Fruit fly (Drosophila melanogaster) whole organism, embryonic: ENCODE measurements around the gene CG7156.

Experiments used
- ATbp ChIP-seq: fragments of 200-800 bp; sonication (Bioruptor generic); optimal IDR thresholded peaks from 2 replicates; lab custom pipeline; 2017; ENCODE audit warnings: missing biosample characterization, mild to moderate bottlenecking, missing genetic modification characterization, missing genetic modification reagents
- CG10366 ChIP-seq: fragments of 200-800 bp; sonication (Bioruptor generic); IDR thresholded peaks from 2 replicates; pipeline ENCODE4 v1.3.6; 2022; ENCODE audit warnings: missing biosample characterization, missing genetic modification characterization
- CG11085 ChIP-seq: fragments of 200-800 bp; sonication (Bioruptor generic); IDR thresholded peaks from 2 replicates; pipeline ENCODE4 v1.3.6; 2022; ENCODE audit warnings: missing biosample characterization, missing genetic modification characterization
- CG11695 ChIP-seq: fragments of 200-800 bp; sonication (Bioruptor generic); IDR thresholded peaks from 3 replicates; pipeline ENCODE4 v1.3.6; 2022; ENCODE audit warnings: missing biosample characterization, missing genetic modification characterization
- CG12236 ChIP-seq: fragments of 200-800 bp; sonication (Bioruptor generic); optimal IDR thresholded peaks from 2 replicates; lab custom pipeline; 2016; ENCODE audit warnings: missing biosample characterization, missing genetic modification characterization
- CG13123 ChIP-seq: fragments of 200-800 bp; sonication (Bioruptor generic); optimal IDR thresholded peaks from 2 replicates; lab custom pipeline; 2016; ENCODE audit warnings: missing biosample characterization, missing genetic modification characterization
- CG15269 ChIP-seq: fragments of 200-800 bp; sonication (Bioruptor generic); optimal IDR thresholded peaks from 2 replicates; lab custom pipeline; 2018; ENCODE audit warnings: missing biosample characterization, mild to moderate bottlenecking, missing genetic modification characterization, moderate library complexity
- CG17186 ChIP-seq: fragments of 200-800 bp; sonication (Bioruptor generic); optimal IDR thresholded peaks from 3 replicates; lab custom pipeline; 2017; ENCODE audit warnings: missing biosample characterization, missing genetic modification reagents, missing genetic modification characterization
- CG18476 ChIP-seq: fragments of 200-800 bp; sonication (Bioruptor generic); optimal IDR thresholded peaks from 2 replicates; lab custom pipeline; 2016; ENCODE audit warnings: missing biosample characterization, mild to moderate bottlenecking, missing genetic modification characterization
- CG31388 ChIP-seq: fragments of 200-800 bp; sonication (Bioruptor generic); optimal IDR thresholded peaks from 2 replicates; lab custom pipeline; 2016; ENCODE audit warnings: missing biosample characterization, missing genetic modification characterization
- CG32532 ChIP-seq: fragments of 200-800 bp; sonication (Bioruptor generic); IDR thresholded peaks from 2 replicates; pipeline ENCODE4 v1.3.6; 2022; ENCODE audit warnings: missing biosample characterization, missing genetic modification characterization
- CG32767 ChIP-seq: fragments of 200-800 bp; sonication (Bioruptor generic); IDR thresholded peaks from 2 replicates; pipeline ENCODE4 v1.3.6; 2022; ENCODE audit warnings: missing biosample characterization, missing genetic modification characterization
- CG3407 ChIP-seq: fragments of 200-800 bp; sonication (Bioruptor generic); optimal IDR thresholded peaks from 2 replicates; lab custom pipeline; 2018; ENCODE audit warnings: missing biosample characterization, mild to moderate bottlenecking, missing genetic modification characterization
- CG5953 ChIP-seq: fragments of 200-800 bp; sonication (Bioruptor generic); IDR thresholded peaks from 2 replicates; pipeline ENCODE4 v1.3.6; 2022; ENCODE audit warnings: missing biosample characterization, missing genetic modification characterization
- CG7357 ChIP-seq: fragments of 200-800 bp; sonication (Bioruptor generic); IDR thresholded peaks from 3 replicates; pipeline ENCODE4 v1.3.6; 2022; ENCODE audit warnings: missing biosample characterization, missing genetic modification characterization
- CG7372 ChIP-seq: fragments of 200-800 bp; sonication (Bioruptor generic); IDR thresholded peaks from 2 replicates; pipeline ENCODE4 v1.3.6; 2022; ENCODE audit warnings: missing biosample characterization, missing genetic modification characterization
- CG8765 ChIP-seq: fragments of 200-800 bp; sonication (Bioruptor generic); IDR thresholded peaks from 2 replicates; pipeline ENCODE4 v1.3.6; 2022; ENCODE audit warnings: missing biosample characterization, missing genetic modification characterization
- D ChIP-seq, 2 experiments: fragments of 200-800 bp in 1 of 2; fragments of >200 bp in 1 of 2; sonication (Bioruptor generic) in 1 of 2; optimal IDR thresholded peaks; 2 replicates in 1 of 2; 3 replicates in 1 of 2; lab custom pipeline; 2017; ENCODE audit warnings: mild to moderate bottlenecking in 1 of 2, missing biosample characterization in 1 of 2, missing genetic modification characterization in 1 of 2, missing genetic modification reagents in 1 of 2
- Dek ChIP-seq: fragments of 200-800 bp; sonication (Bioruptor generic); optimal IDR thresholded peaks from 3 replicates; lab custom pipeline; 2019; ENCODE audit warnings: missing biosample characterization, mild to moderate bottlenecking, missing genetic modification characterization, moderate library complexity
- Dfd ChIP-seq, 2 experiments: fragments of >200 bp; optimal IDR thresholded peaks; 2 replicates each; lab custom pipeline; 2017; ENCODE audit warnings: missing biosample characterization in 2 of 2, missing genetic modification characterization in 2 of 2
- E2f1 ChIP-seq: fragments of 200-800 bp; sonication (Bioruptor generic); IDR thresholded peaks from 2 replicates; pipeline ENCODE4 v1.3.6; 2022; ENCODE audit warnings: missing biosample characterization, missing genetic modification characterization
- Gug ChIP-seq: fragments of 200-800 bp; sonication (Bioruptor generic); IDR thresholded peaks from 4 replicates; pipeline ENCODE4 v1.3.6; 2022; ENCODE audit warnings: missing biosample characterization, missing genetic modification characterization
- H15 ChIP-seq: fragments of 200-800 bp; sonication (Bioruptor generic); IDR thresholded peaks from 3 replicates; pipeline ENCODE4 v1.3.6; 2022; ENCODE audit warnings: missing biosample characterization, missing genetic modification characterization
- HLH54F ChIP-seq: fragments of 200-800 bp; sonication (Bioruptor generic); optimal IDR thresholded peaks from 3 replicates; lab custom pipeline; 2016; ENCODE audit warnings: missing biosample characterization, missing genetic modification characterization
- Hr3 ChIP-seq: fragments of 200-800 bp; sonication (Bioruptor generic); optimal IDR thresholded peaks from 3 replicates; lab custom pipeline; 2016; ENCODE audit warnings: missing biosample characterization, missing genetic modification characterization
- Hr39 ChIP-seq: fragments of >200 bp; optimal IDR thresholded peaks from 2 replicates; lab custom pipeline; 2017
- Hr78 ChIP-seq, 2 experiments: fragments of 200-800 bp in 1 of 2; fragments of >200 bp in 1 of 2; sonication (Bioruptor generic) in 1 of 2; optimal IDR thresholded peaks; 2 replicates each; lab custom pipeline; 2017 to 2019; ENCODE audit warnings: missing biosample characterization in 2 of 2, missing genetic modification characterization in 2 of 2, mild to moderate bottlenecking in 1 of 2, moderate library complexity in 1 of 2
- Lhr ChIP-seq: fragments of 200-800 bp; sonication (Bioruptor generic); optimal IDR thresholded peaks from 3 replicates; lab custom pipeline; 2017; ENCODE audit warnings: mild to moderate bottlenecking, missing biosample characterization, missing genetic modification reagents, missing genetic modification characterization
- Neu2 ChIP-seq: fragments of 200-800 bp; sonication (Bioruptor generic); optimal IDR thresholded peaks from 3 replicates; lab custom pipeline; 2016; ENCODE audit warnings: missing biosample characterization, missing genetic modification characterization, borderline replicate concordance
- Nf-YB ChIP-seq: fragments of 200-800 bp; sonication (Bioruptor generic); optimal IDR thresholded peaks from 3 replicates; lab custom pipeline; 2019; ENCODE audit warnings: missing biosample characterization, mild to moderate bottlenecking, missing genetic modification characterization, moderate library complexity
- PHDP ChIP-seq: fragments of 200-800 bp; sonication (Bioruptor generic); optimal IDR thresholded peaks from 3 replicates; lab custom pipeline; 2018; ENCODE audit warnings: missing biosample characterization, mild to moderate bottlenecking, missing genetic modification characterization, moderate library complexity
- Ravus ChIP-seq: fragments of 200-800 bp; sonication (Bioruptor generic); IDR thresholded peaks from 2 replicates; pipeline ENCODE4 v1.3.6; 2022; ENCODE audit warnings: missing biosample characterization, missing genetic modification characterization
- Sox100B ChIP-seq: fragments of 200-800 bp; sonication (Bioruptor generic); optimal IDR thresholded peaks from 3 replicates; lab custom pipeline; 2018; ENCODE audit warnings: missing biosample characterization, mild to moderate bottlenecking, missing genetic modification characterization
- Sry-δ ChIP-seq: fragments of 200-800 bp; sonication (Bioruptor generic); optimal IDR thresholded peaks from 2 replicates; lab custom pipeline; 2016; ENCODE audit warnings: missing biosample characterization, missing genetic modification characterization
- Taf1 ChIP-seq: fragments of 200-800 bp; sonication (Bioruptor generic); IDR thresholded peaks from 2 replicates; pipeline ENCODE4 v1.3.6; 2022; ENCODE audit warnings: missing biosample characterization, missing genetic modification characterization
- Xbp1 ChIP-seq: fragments of 200-800 bp; sonication (Bioruptor generic); optimal IDR thresholded peaks from 3 replicates; lab custom pipeline; 2016; ENCODE audit warnings: missing biosample characterization, mild to moderate bottlenecking, missing genetic modification characterization
- amos ChIP-seq: fragments of 200-800 bp; sonication (Bioruptor generic); IDR thresholded peaks from 2 replicates; pipeline ENCODE4 v1.3.6; 2022; ENCODE audit warnings: missing biosample characterization, missing genetic modification characterization; ENCODE audit not compliant: partially characterized antibody
- aop ChIP-seq: fragments of 200-800 bp; sonication (Bioruptor generic); IDR thresholded peaks from 2 replicates; pipeline ENCODE4 v1.3.6; 2022; ENCODE audit warnings: missing biosample characterization, missing genetic modification characterization
- danr ChIP-seq: fragments of 200-800 bp; sonication (Bioruptor generic); IDR thresholded peaks from 2 replicates; pipeline ENCODE4 v1.3.6; 2022; ENCODE audit warnings: missing biosample characterization, missing genetic modification characterization
- dysf ChIP-seq: fragments of 200-800 bp; sonication (Bioruptor generic); IDR thresholded peaks from 3 replicates; pipeline ENCODE4 v1.3.6; 2022; ENCODE audit warnings: missing biosample characterization, missing genetic modification characterization
- eve ChIP-seq, 2 experiments: fragments of >200 bp; optimal IDR thresholded peaks; 2 replicates each; lab custom pipeline; 2017; ENCODE audit warnings: missing biosample characterization in 2 of 2, missing genetic modification characterization in 2 of 2
- jigr1 ChIP-seq: fragments of 200-800 bp; sonication (Bioruptor generic); IDR thresholded peaks from 3 replicates; pipeline ENCODE4 v1.3.6; 2022; ENCODE audit warnings: missing biosample characterization, missing genetic modification characterization
- ken ChIP-seq: fragments of 200-800 bp; sonication (Bioruptor generic); IDR thresholded peaks from 3 replicates; pipeline ENCODE4 v1.3.6; 2022; ENCODE audit warnings: missing biosample characterization, missing genetic modification characterization
- odd ChIP-seq: fragments of 200-800 bp; sonication (Bioruptor generic); optimal IDR thresholded peaks from 2 replicates; lab custom pipeline; 2017; ENCODE audit warnings: missing biosample characterization, mild to moderate bottlenecking, missing genetic modification characterization
- prd ChIP-seq, 3 experiments: fragments of >200 bp in 2 of 3; fragments of 200-800 bp in 1 of 3; sonication (Bioruptor generic) in 1 of 3; optimal IDR thresholded peaks in 2 of 3; IDR thresholded peaks in 1 of 3; 2 replicates in 2 of 3; 3 replicates in 1 of 3; pipeline versions ENCODE4 v1.3.6 to Lab custom; 2017 to 2022; ENCODE audit warnings: missing biosample characterization in 1 of 3, missing genetic modification characterization in 1 of 3
- ranshi ChIP-seq: fragments of 200-800 bp; sonication (Bioruptor generic); IDR thresholded peaks from 2 replicates; pipeline ENCODE4 v1.3.6; 2022; ENCODE audit warnings: missing biosample characterization, missing genetic modification characterization
- sd ChIP-seq: fragments of 200-800 bp; sonication (Bioruptor generic); optimal IDR thresholded peaks from 3 replicates; lab custom pipeline; 2018; ENCODE audit warnings: missing biosample characterization, mild to moderate bottlenecking, missing genetic modification characterization, moderate library complexity
- sens-2 ChIP-seq: fragments of 200-800 bp; sonication (Bioruptor generic); IDR thresholded peaks from 2 replicates; pipeline ENCODE4 v1.3.6; 2022; ENCODE audit warnings: missing biosample characterization, missing genetic modification characterization
- shn ChIP-seq: fragments of 200-800 bp; sonication (Bioruptor generic); optimal IDR thresholded peaks from 3 replicates; lab custom pipeline; 2016; ENCODE audit warnings: missing biosample characterization, missing genetic modification characterization
- stwl ChIP-seq: fragments of 200-800 bp; sonication (Bioruptor generic); optimal IDR thresholded peaks from 3 replicates; lab custom pipeline; 2018; ENCODE audit warnings: missing biosample characterization, mild to moderate bottlenecking, missing genetic modification characterization, moderate library complexity
- usp ChIP-seq: fragments of >200 bp; optimal IDR thresholded peaks from 2 replicates; lab custom pipeline; 2017; ENCODE audit warnings: missing biosample characterization, missing genetic modification characterization

CG7156 gene

DNA sequence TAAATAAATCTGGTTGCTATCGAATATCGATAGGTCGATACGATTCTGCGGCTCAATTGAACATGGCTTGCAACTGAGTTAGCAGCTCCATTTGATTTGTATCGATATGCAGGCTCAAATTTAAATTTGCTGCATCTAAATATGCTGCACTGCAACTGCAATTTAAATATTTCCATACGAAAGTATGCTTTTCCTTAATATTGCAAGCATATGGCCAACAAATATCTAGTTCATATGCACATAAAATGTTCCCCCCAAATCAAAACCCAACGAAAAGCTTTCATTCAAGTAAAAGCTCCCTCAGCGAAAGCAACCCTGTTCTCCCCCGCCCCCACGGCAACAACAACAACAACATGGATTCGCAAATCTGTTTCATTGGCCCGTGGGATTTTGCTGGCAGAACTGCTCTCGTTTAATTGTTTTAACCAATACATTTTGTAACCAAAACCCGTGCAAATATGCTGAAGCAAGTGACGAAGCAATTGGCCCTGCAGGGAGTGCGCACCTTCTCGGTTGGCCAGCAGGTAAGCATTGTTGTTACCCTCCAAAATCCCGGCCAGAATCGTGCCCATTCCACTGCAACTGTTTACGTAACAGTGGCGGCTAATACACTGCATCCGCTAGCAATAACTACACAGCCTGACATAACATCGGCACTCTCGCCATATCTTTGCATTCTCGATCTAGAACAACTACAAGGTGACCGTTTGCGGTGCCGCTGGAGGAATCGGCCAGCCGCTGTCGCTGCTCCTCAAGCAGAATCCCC, 15.7 kb downstream of the CG7156 start, which contains the start of the genes CG7168 and Mdh2 (continued):
- TF ChIP-seq D (optimal IDR thresholded peaks at IDR 0.05; lab: Kevin White, UChicago), result no peak
- no peak for TF ChIP-seq D (GFP tag; optimal IDR thresholded peaks at IDR 0.05; lab: Kevin White, UChicago)
- no peak for TF ChIP-seq CG13123 (GFP tag; lab: Kevin White, UChicago)
- TF ChIP-seq E2f1, result no peak
- TF ChIP-seq Ravus (GFP tag; lab: Robert Waterston, UW), result no peak
- TF ChIP-seq ATbp (GFP tag; lab: Kevin White, UChicago), result no peak
- TF ChIP-seq prd (optimal IDR thresholded peaks at IDR 0.05; lab: Kevin White, UChicago), result no peak
- TF ChIP-seq prd (GFP tag; IDR thresholded peaks at IDR 0.05; lab: Robert Waterston, UW), result no peak
- peak; percentile 19 for TF ChIP-seq CG17186 (GFP tag; lab: Kevin White, UChicago)
- no peak for TF ChIP-seq danr (GFP tag; lab: Robert Waterston, UW)
- no peak for TF ChIP-seq sens-2
- no peak for TF ChIP-seq CG11695
- TF ChIP-seq Lhr (GFP tag; lab: Kevin White, UChicago), result peak; percentile 16
- no peak for TF ChIP-seq Dfd (GFP tag; optimal IDR thresholded peaks at IDR 0.05; lab: Kevin White, UChicago)
- no peak for TF ChIP-seq Gug (GFP tag; lab: Robert Waterston, UW)
- peak; percentile 86 for TF ChIP-seq stwl (tag; lab: Kevin White, UChicago)
- no peak for TF ChIP-seq Hr39
- no peak for TF ChIP-seq Taf1 (GFP tag; lab: Robert Waterston, UW)
- TF ChIP-seq dysf (GFP tag; lab: Robert Waterston, UW), result no peak
- no peak for TF ChIP-seq CG8765 (GFP tag; lab: Robert Waterston, UW)
- no peak for TF ChIP-seq CG31388 (GFP tag; lab: Kevin White, UChicago)
- TF ChIP-seq shn (GFP tag; lab: Kevin White, UChicago), result no peak
- no peak for TF ChIP-seq Hr78 (GFP tag; optimal IDR thresholded peaks at IDR 0.05; lab: Kevin White, UChicago)
- TF ChIP-seq Sox100B (GFP tag; lab: Kevin White, UChicago), result no peak
- no peak for TF ChIP-seq CG5953 (GFP tag; lab: Robert Waterston, UW)
- no peak for TF ChIP-seq Dek
- no peak for TF ChIP-seq Xbp1
- TF ChIP-seq jigr1, result no peak
- no peak for TF ChIP-seq Neu2 (GFP tag; lab: Kevin White, UChicago)
- no peak for TF ChIP-seq HLH54F
- no peak for TF ChIP-seq aop (GFP tag; lab: Robert Waterston, UW)
- no peak for TF ChIP-seq CG10366 (GFP tag; lab: Robert Waterston, UW)
- TF ChIP-seq usp (GFP tag; lab: Kevin White, UChicago), result no peak

DNA sequence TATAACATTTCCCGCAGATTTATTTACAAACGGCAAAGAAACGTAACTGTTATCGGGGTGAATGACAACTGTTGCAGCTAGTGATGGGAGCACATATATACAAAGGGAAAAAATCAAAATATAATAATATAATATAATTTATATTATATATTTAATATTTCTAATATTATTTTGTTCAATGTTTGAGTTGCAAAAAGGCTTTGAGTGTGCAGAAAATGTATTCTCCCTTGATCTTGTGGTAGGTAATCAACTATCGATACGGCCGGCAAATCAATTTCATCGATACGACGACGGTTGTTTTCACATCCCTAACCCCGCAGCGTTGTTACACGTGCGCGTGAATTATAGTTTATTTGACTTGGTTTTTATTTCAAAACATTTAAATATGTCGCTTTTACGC, 18.5 kb downstream of the CG7156 start, which contains the start of the genes mTerf5 and Non3:
mTerf5 (minus strand) TSS at position 249 of the 400 bp plus-strand sequence.
Non3 (plus strand) TSS at position 289 of the 400 bp plus-strand sequence.
- no peak for TF ChIP-seq CG12236 (GFP tag; lab: Kevin White, UChicago)
- peak; percentile 85 for TF ChIP-seq Sry-δ
- peak; percentile 42 for TF ChIP-seq sd
- TF ChIP-seq H15 (GFP tag; lab: Robert Waterston, UW), result peak; percentile 15; the same call in 1 of the 3 replicates
- TF ChIP-seq Hr3 (GFP tag; lab: Kevin White, UChicago), result peak; percentile 73
- peak; percentile 10 for TF ChIP-seq CG18476 (GFP tag; lab: Kevin White, UChicago)
- TF ChIP-seq PHDP (tag; lab: Kevin White, UChicago), result peak; percentile 60
- TF ChIP-seq amos (GFP tag; lab: Robert Waterston, UW), result peak; percentile 84
- no peak for TF ChIP-seq eve (GFP tag; optimal IDR thresholded peaks at IDR 0.05; lab: Kevin White, UChicago)
- no peak for TF ChIP-seq CG7372
- peak; percentile 45; the same call in 1 of the 3 replicates for TF ChIP-seq ken (GFP tag; lab: Robert Waterston, UW)
- TF ChIP-seq CG32532 (GFP tag; lab: Robert Waterston, UW), result peak; percentile 49; the same call in 1 of the 2 replicates
- TF ChIP-seq CG15269, result peak; percentile 63
- TF ChIP-seq CG3407, result no peak
- TF ChIP-seq Nf-YB (GFP tag; lab: Kevin White, UChicago), result peak; percentile 29
- peak; percentile 33 for TF ChIP-seq odd (GFP tag; lab: Kevin White, UChicago)
- peak; percentile 61 for TF ChIP-seq CG32767
- no peak for TF ChIP-seq CG11085 (GFP tag; lab: Robert Waterston, UW)
- no peak for TF ChIP-seq CG7357 (GFP tag; lab: Robert Waterston, UW)
- TF ChIP-seq CG31388 (GFP tag; lab: Kevin White, UChicago), result peak; percentile 10
- TF ChIP-seq ranshi (GFP tag; lab: Robert Waterston, UW), result 0 out of 2 replicates have a peak, but pooled peaks have one; percentile 40
